Fruit fly (Drosophila melanogaster): ENCODE results near the gene Acsf3.

Gene Acsf3

DNA sequence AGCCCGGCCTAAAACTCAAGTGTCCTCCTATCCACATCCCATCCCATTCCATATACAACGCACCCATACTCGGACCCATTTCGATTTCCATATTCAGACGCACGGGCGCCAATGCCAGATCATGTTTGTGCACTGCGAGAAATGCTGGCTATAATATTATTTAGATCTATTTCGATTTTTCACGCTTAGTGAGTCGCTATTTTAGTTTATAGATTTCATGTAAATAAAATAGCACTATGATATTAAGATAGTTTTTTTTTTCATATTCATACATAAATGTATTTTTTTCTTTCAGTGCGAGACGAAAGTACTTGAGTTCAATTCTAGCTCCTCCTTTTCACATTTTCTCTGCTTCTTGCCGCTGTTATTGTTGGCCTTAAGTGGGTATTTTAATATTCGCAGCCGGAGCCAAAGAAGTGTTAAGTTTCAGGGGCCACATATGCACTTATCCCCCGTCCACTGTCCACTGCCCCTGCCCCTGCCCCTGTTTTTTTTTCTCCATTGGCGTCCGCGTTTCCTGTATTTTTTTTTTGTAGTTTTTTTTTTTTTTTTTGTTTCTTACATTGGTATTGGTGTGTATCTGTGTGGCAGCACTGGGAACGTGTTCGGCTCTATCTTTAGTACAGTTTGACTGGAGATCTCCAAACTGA, 36.9 kb upstream of the Acsf3 start (continued):
- TF ChIP-seq otp (GFP tag; IDR thresholded peaks at IDR 0.05): peak; percentile 74
- TF ChIP-seq chm (GFP tag; IDR thresholded peaks at IDR 0.05): peak; percentile 80; the same call in 1 of the 2 replicates
- TF ChIP-seq Med (GFP tag): peak; percentile 82
- TF ChIP-seq D19B (GFP tag; optimal IDR thresholded peaks at IDR 0.05): no peak
- TF ChIP-seq lola (GFP tag; optimal IDR thresholded peaks at IDR 0.05): peak in 1 of 3 experiments; percentile 94
- no peak for TF ChIP-seq Bgb (GFP tag; IDR thresholded peaks at IDR 0.05; ENCODE audit: partially characterized antibody)

DNA sequence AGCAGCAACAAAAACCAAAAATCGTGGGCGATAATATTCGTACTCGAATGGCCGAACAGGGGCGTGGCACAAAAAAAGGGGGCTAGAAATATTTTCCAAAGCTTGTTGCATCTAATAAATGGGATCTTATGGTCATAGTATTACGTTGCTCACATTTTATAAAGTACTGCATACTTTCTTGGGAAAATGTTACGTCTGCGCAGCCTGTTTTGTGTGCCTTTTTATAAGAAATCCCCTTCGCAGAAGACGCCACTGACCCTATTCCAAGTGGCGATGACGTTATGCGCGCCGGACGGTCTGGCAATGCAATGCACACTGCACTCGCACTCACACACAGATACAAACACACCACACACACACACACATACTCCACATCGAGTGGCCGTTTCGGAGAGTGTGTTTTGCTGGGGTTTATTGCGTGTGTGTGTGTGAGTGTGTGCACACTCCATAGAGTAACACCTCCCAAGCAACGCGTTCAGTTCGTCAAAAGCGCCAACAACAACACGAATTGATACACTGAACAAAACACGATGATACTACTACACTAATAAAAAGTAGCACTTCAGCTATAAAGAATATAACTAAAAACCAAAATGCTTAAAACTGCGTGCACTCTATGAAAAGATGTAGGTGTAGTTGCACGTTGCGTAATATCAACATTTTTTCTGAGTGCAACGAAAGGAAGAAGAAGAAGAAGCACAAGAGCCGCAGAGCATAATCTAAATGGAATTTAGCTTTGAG, 35.5 kb upstream of the Acsf3 start:
- TF ChIP-seq ERR (GFP tag; optimal IDR thresholded peaks at IDR 0.05) (peak; percentile 43), tna (GFP tag; IDR thresholded peaks at IDR 0.05; ENCODE audit: partially characterized antibody) (no peak), CG14860 (GFP tag; IDR thresholded peaks at IDR 0.05; ENCODE audit: partially characterized antibody) (no peak), CG4424 (GFP tag; optimal IDR thresholded peaks at IDR 0.05) (peak; percentile 75), dm (GFP tag; optimal IDR thresholded peaks at IDR 0.05) (peak; percentile 48), CG7928 (GFP tag; optimal IDR thresholded peaks at IDR 0.05) (no peak), Taf1 (GFP tag; IDR thresholded peaks at IDR 0.05) (no peak), tio (GFP tag; optimal IDR thresholded peaks at IDR 0.05) (peak; percentile 67), vfl (GFP tag; optimal IDR thresholded peaks at IDR 0.05) (no peak), MBD-R2 (GFP tag; IDR thresholded peaks at IDR 0.05) (no peak), CG4328 (GFP tag; optimal IDR thresholded peaks at IDR 0.05) (peak; percentile 52), CG17612 (GFP tag; IDR thresholded peaks at IDR 0.05) (peak; percentile 69), Hsf (GFP tag; optimal IDR thresholded peaks at IDR 0.05) (peak; percentile 80), ttk (GFP tag; IDR thresholded peaks at IDR 0.05) (peak; percentile 86), CG14667 (GFP tag; IDR thresholded peaks at IDR 0.05) (peak; percentile 75), CG10462 (GFP tag; optimal IDR thresholded peaks at IDR 0.05) (peak; percentile 79), Dbx (GFP tag; IDR thresholded peaks at IDR 0.05) (no peak), bcd (GFP tag; optimal IDR thresholded peaks at IDR 0.05) (peak; percentile 75), pan (optimal IDR thresholded peaks at IDR 0.05) (no peak), pan (GFP tag; optimal IDR thresholded peaks at IDR 0.05 in 1 of 2, IDR thresholded peaks at IDR 0.05 in 1 of 2) (peak in 1 of 2 experiments; percentile 85), ab (GFP tag; optimal IDR thresholded peaks at IDR 0.05) (peak; percentile 38), CG5180 (GFP tag; optimal IDR thresholded peaks at IDR 0.05) (peak; percentile 46), Mrtf (GFP tag; IDR thresholded peaks at IDR 0.05) (peak; percentile 84), klu (GFP tag; IDR thresholded peaks at IDR 0.05) (peak; percentile 67), chif (GFP tag; optimal IDR thresholded peaks at IDR 0.05) (peak; percentile 81 to 88), Drgx (GFP tag; IDR thresholded peaks at IDR 0.05) (peak; percentile 87), CG10366 (GFP tag; IDR thresholded peaks at IDR 0.05) (peak; percentile 84), trem (tag; optimal IDR thresholded peaks at IDR 0.05) (peak; percentile 79), CG6683 (GFP tag; optimal IDR thresholded peaks at IDR 0.05) (no peak), CG10274 (GFP tag; optimal IDR thresholded peaks at IDR 0.05) (peak; percentile 60), Hr39 (optimal IDR thresholded peaks at IDR 0.05) (no peak), esg (GFP tag; conservative IDR thresholded peaks at IDR 0.05) (peak; percentile 80), ken (GFP tag; IDR thresholded peaks at IDR 0.05) (peak; percentile 92), Dip3 (GFP tag; optimal IDR thresholded peaks at IDR 0.05) (no peak), grn (GFP tag; optimal IDR thresholded peaks at IDR 0.05) (no peak), CG10209 (GFP tag; optimal IDR thresholded peaks at IDR 0.05) (peak; percentile 74), disco-r (GFP tag; optimal IDR thresholded peaks at IDR 0.05) (peak; percentile 72), prd (optimal IDR thresholded peaks at IDR 0.05) (no peak), prd (GFP tag; IDR thresholded peaks at IDR 0.05) (peak; percentile 93), CG6791 (GFP tag; IDR thresholded peaks at IDR 0.05; ENCODE audit: partially characterized antibody) (no peak), sob (GFP tag; IDR thresholded peaks at IDR 0.05) (peak; percentile 74), Bgb (GFP tag; IDR thresholded peaks at IDR 0.05; ENCODE audit: partially characterized antibody) (no peak), Fer2 (tag; optimal IDR thresholded peaks at IDR 0.05) (peak; percentile 30)
